Fruit fly (Drosophila melanogaster) whole organism, pupa: ENCODE measurements around the gene BicD.

Experiments
- CG10348 ChIP-seq: fragments of 200-800 bp; sonication (Bioruptor generic); IDR thresholded peaks from 2 replicates; pipeline ENCODE4 v1.3.6; 2022; ENCODE audit warnings: missing biosample characterization, missing genetic modification characterization
- CG14655 ChIP-seq: fragments of 200-800 bp; sonication (Bioruptor generic); optimal IDR thresholded peaks from 3 replicates; lab custom pipeline; 2017; ENCODE audit warnings: mild to moderate bottlenecking, missing biosample characterization, missing genetic modification reagents, missing genetic modification characterization
- D1 ChIP-seq: fragments of 200-800 bp; sonication (Bioruptor generic); optimal IDR thresholded peaks from 2 replicates; lab custom pipeline; 2018; ENCODE audit warnings: missing biosample characterization, mild to moderate bottlenecking, missing genetic modification characterization, moderate library complexity
- EcR ChIP-seq: fragments of 200-800 bp; sonication (Bioruptor generic); optimal IDR thresholded peaks from 3 replicates; lab custom pipeline; 2019; ENCODE audit warnings: missing biosample characterization, missing genetic modification characterization, mild to moderate bottlenecking, moderate library complexity, missing genetic modification reagents
- gl ChIP-seq: fragments of 200-800 bp; sonication (Bioruptor generic); optimal IDR thresholded peaks from 2 replicates; lab custom pipeline; 2018; ENCODE audit warnings: missing biosample characterization, mild to moderate bottlenecking, missing genetic modification characterization

dm6 chr2L:17452624-17453023 is 20.4 kb downstream of the BicD start, which contains the start of gene CG5050:
- no peak for TF ChIP-seq gl (tag; lab: Kevin White, UChicago)
- no peak for TF ChIP-seq CG14655 (GFP tag; lab: Kevin White, UChicago)
- no peak for TF ChIP-seq EcR (GFP tag; lab: Kevin White, UChicago)
- TF ChIP-seq CG10348, result no peak
- TF ChIP-seq D1 (tag; lab: Kevin White, UChicago), result no peak
